Fruit fly (Drosophila melanogaster) whole organism, embryonic: ENCODE results near the gene CG5188.
A peak's percentile ranks its signal among the peaks of the same experiment; 100 is the strongest.

ENCODE experiments used
- Blimp-1 ChIP-seq: fragments of 200-800 bp; sonication (Bioruptor generic); optimal IDR thresholded peaks from 3 replicates; lab custom pipeline; 2018; ENCODE audit warnings: missing biosample characterization, missing genetic modification characterization, mild to moderate bottlenecking, moderate library complexity, missing genetic modification reagents
- CG10209 ChIP-seq: fragments of 200-800 bp; sonication (Bioruptor generic); optimal IDR thresholded peaks from 3 replicates; lab custom pipeline; 2017; ENCODE audit warnings: missing biosample characterization, mild to moderate bottlenecking, missing genetic modification characterization, missing genetic modification reagents
- CG10267 ChIP-seq: fragments of 200-800 bp; sonication (Bioruptor generic); optimal IDR thresholded peaks from 2 replicates; lab custom pipeline; 2018; ENCODE audit warnings: missing biosample characterization, mild to moderate bottlenecking, missing genetic modification characterization, moderate library complexity
- CG10274 ChIP-seq: fragments of 200-800 bp; sonication (Bioruptor generic); optimal IDR thresholded peaks from 3 replicates; lab custom pipeline; 2017; ENCODE audit warnings: missing biosample characterization, mild to moderate bottlenecking, missing genetic modification characterization
- CG11247 ChIP-seq: fragments of 200-800 bp; sonication (Bioruptor generic); IDR thresholded peaks from 2 replicates; pipeline ENCODE4 v1.3.6; 2022; ENCODE audit warnings: missing biosample characterization, missing genetic modification characterization
- CG11504 ChIP-seq: fragments of 200-800 bp; sonication (Bioruptor generic); optimal IDR thresholded peaks from 3 replicates; lab custom pipeline; 2019; ENCODE audit warnings: missing biosample characterization, mild to moderate bottlenecking, missing genetic modification characterization, moderate library complexity
- CG12299 ChIP-seq: fragments of 200-800 bp; sonication (Bioruptor generic); optimal IDR thresholded peaks from 2 replicates; lab custom pipeline; 2018; ENCODE audit warnings: missing biosample characterization, mild to moderate bottlenecking, missing genetic modification characterization
- CG13296 ChIP-seq: fragments of 200-800 bp; sonication (Bioruptor generic); optimal IDR thresholded peaks from 3 replicates; lab custom pipeline; 2018; ENCODE audit warnings: missing biosample characterization, mild to moderate bottlenecking, missing genetic modification characterization
- CG13894 ChIP-seq: fragments of 200-800 bp; sonication (Bioruptor generic); optimal IDR thresholded peaks from 3 replicates; lab custom pipeline; 2018; ENCODE audit warnings: missing biosample characterization, mild to moderate bottlenecking, missing genetic modification characterization, moderate library complexity
- CG14710 ChIP-seq: fragments of 200-800 bp; sonication (Bioruptor generic); optimal IDR thresholded peaks from 3 replicates; lab custom pipeline; 2019; ENCODE audit warnings: missing biosample characterization, mild to moderate bottlenecking, missing genetic modification characterization, moderate library complexity
- CG15696 ChIP-seq: fragments of 200-800 bp; sonication (Bioruptor generic); optimal IDR thresholded peaks from 2 replicates; lab custom pipeline; 2019; ENCODE audit warnings: missing biosample characterization, mild to moderate bottlenecking, missing genetic modification characterization, moderate library complexity
- CG16863 ChIP-seq: fragments of 200-800 bp; sonication (Bioruptor generic); optimal IDR thresholded peaks from 3 replicates; lab custom pipeline; 2016; ENCODE audit warnings: missing biosample characterization, missing genetic modification characterization
- CG1792 ChIP-seq: fragments of 200-800 bp; sonication (Bioruptor generic); optimal IDR thresholded peaks from 2 replicates; lab custom pipeline; 2016; ENCODE audit warnings: missing biosample characterization, missing genetic modification characterization
- CG18619 ChIP-seq: fragments of 200-800 bp; sonication (Bioruptor generic); optimal IDR thresholded peaks from 3 replicates; lab custom pipeline; 2017; ENCODE audit warnings: missing biosample characterization, mild to moderate bottlenecking, missing genetic modification characterization
- CG2199 ChIP-seq: fragments of 200-800 bp; sonication (Bioruptor generic); IDR thresholded peaks from 3 replicates; pipeline ENCODE4 v1.3.6; 2022; ENCODE audit warnings: missing biosample characterization, missing genetic modification characterization
- CG30403 ChIP-seq: fragments of 200-800 bp; sonication (Bioruptor generic); optimal IDR thresholded peaks from 3 replicates; lab custom pipeline; 2016; ENCODE audit warnings: missing biosample characterization, missing genetic modification characterization
- CG3065 ChIP-seq: fragments of 200-800 bp; sonication (Bioruptor generic); optimal IDR thresholded peaks from 2 replicates; lab custom pipeline; 2016; ENCODE audit warnings: missing biosample characterization, missing genetic modification characterization
- CG32767 ChIP-seq: fragments of 200-800 bp; sonication (Bioruptor generic); IDR thresholded peaks from 2 replicates; pipeline ENCODE4 v1.3.6; 2022; ENCODE audit warnings: missing biosample characterization, missing genetic modification characterization
- CG3281 ChIP-seq: fragments of 200-800 bp; sonication (Bioruptor generic); optimal IDR thresholded peaks from 3 replicates; lab custom pipeline; 2017; ENCODE audit warnings: missing biosample characterization, mild to moderate bottlenecking, missing genetic modification characterization
- CG4854 ChIP-seq: fragments of 200-800 bp; sonication (Bioruptor generic); optimal IDR thresholded peaks from 2 replicates; lab custom pipeline; 2016; ENCODE audit warnings: missing biosample characterization, missing genetic modification characterization, inconsistent platforms
- CG6254 ChIP-seq: fragments of 200-800 bp; sonication (Bioruptor generic); optimal IDR thresholded peaks from 3 replicates; lab custom pipeline; 2017; ENCODE audit warnings: mild to moderate bottlenecking, missing biosample characterization, missing genetic modification reagents, missing genetic modification characterization
- CG7928 ChIP-seq: fragments of 200-800 bp; sonication (Bioruptor generic); optimal IDR thresholded peaks from 2 replicates; lab custom pipeline; 2017; ENCODE audit warnings: missing biosample characterization, mild to moderate bottlenecking, missing genetic modification characterization
- CG8089 ChIP-seq: fragments of 200-800 bp; sonication (Bioruptor generic); optimal IDR thresholded peaks from 3 replicates; lab custom pipeline; 2016; ENCODE audit warnings: missing biosample characterization, missing genetic modification characterization
- Dip2 ChIP-seq: fragments of 200-800 bp; sonication (Bioruptor generic); IDR thresholded peaks from 2 replicates; pipeline ENCODE4 v1.3.6; 2022; ENCODE audit warnings: missing biosample characterization, missing genetic modification characterization
- Mrtf ChIP-seq: fragments of 200-800 bp; sonication (Bioruptor generic); IDR thresholded peaks from 3 replicates; pipeline ENCODE4 v1.3.6; 2022; ENCODE audit warnings: missing biosample characterization, missing genetic modification characterization
- NK7.1 ChIP-seq: fragments of 200-800 bp; sonication (Bioruptor generic); optimal IDR thresholded peaks from 3 replicates; lab custom pipeline; 2016; ENCODE audit warnings: missing biosample characterization, missing genetic modification characterization
- Nf-YB ChIP-seq: fragments of 200-800 bp; sonication (Bioruptor generic); optimal IDR thresholded peaks from 3 replicates; lab custom pipeline; 2019; ENCODE audit warnings: missing biosample characterization, mild to moderate bottlenecking, missing genetic modification characterization, moderate library complexity
- Rx ChIP-seq: fragments of 200-800 bp; sonication (Bioruptor generic); IDR thresholded peaks from 2 replicates; pipeline ENCODE4 v1.3.6; 2022; ENCODE audit warnings: missing biosample characterization, missing genetic modification characterization
- Sry-β ChIP-seq: fragments of 200-800 bp; sonication (Bioruptor generic); optimal IDR thresholded peaks from 2 replicates; lab custom pipeline; 2018; ENCODE audit warnings: missing biosample characterization, mild to moderate bottlenecking, missing genetic modification characterization, moderate library complexity
- Trl ChIP-seq, 3 experiments: fragments of >200 bp in 2 of 3; fragments of 200-800 bp in 1 of 3; sonication (Bioruptor generic) in 1 of 3; optimal IDR thresholded peaks; 2 replicates in 1 of 3; 3 replicates in 2 of 3; lab custom pipeline; 2016 to 2017; ENCODE audit warnings: missing biosample characterization in 1 of 3, missing genetic modification characterization in 1 of 3
- aop ChIP-seq: fragments of 200-800 bp; sonication (Bioruptor generic); IDR thresholded peaks from 2 replicates; pipeline ENCODE4 v1.3.6; 2022; ENCODE audit warnings: missing biosample characterization, missing genetic modification characterization
- ap ChIP-seq: fragments of 200-800 bp; sonication (Bioruptor generic); IDR thresholded peaks from 2 replicates; pipeline ENCODE4 v1.3.6; 2022; ENCODE audit warnings: missing biosample characterization, missing genetic modification characterization
- ci ChIP-seq: fragments of 200-800 bp; sonication (Bioruptor generic); IDR thresholded peaks from 3 replicates; pipeline ENCODE4 v1.3.6; 2022; ENCODE audit warnings: missing biosample characterization, missing genetic modification characterization
- da ChIP-seq: fragments of 200-800 bp; sonication (Bioruptor generic); optimal IDR thresholded peaks from 2 replicates; lab custom pipeline; 2016; ENCODE audit warnings: missing biosample characterization, missing genetic modification characterization
- dati ChIP-seq: fragments of 200-800 bp; sonication (Bioruptor generic); IDR thresholded peaks from 2 replicates; pipeline ENCODE4 v1.3.6; 2022; ENCODE audit warnings: missing biosample characterization, missing genetic modification characterization
- exex ChIP-seq: fragments of 200-800 bp; sonication (Bioruptor generic); optimal IDR thresholded peaks from 4 replicates; lab custom pipeline; 2018; ENCODE audit warnings: missing biosample characterization, mild to moderate bottlenecking, missing genetic modification characterization, moderate library complexity
- grau ChIP-seq: fragments of 200-800 bp; optimal IDR thresholded peaks from 3 replicates; lab custom pipeline; 2019; ENCODE audit warnings: missing biosample characterization, mild to moderate bottlenecking, missing genetic modification characterization, moderate library complexity
- h ChIP-seq: fragments of >200 bp; optimal IDR thresholded peaks from 2 replicates; lab custom pipeline; 2017
- hth ChIP-seq: fragments of >200 bp; optimal IDR thresholded peaks from 2 replicates; lab custom pipeline; 2017; ENCODE audit warnings: inconsistent platforms
- lab ChIP-seq: fragments of 200-800 bp; sonication (Bioruptor generic); optimal IDR thresholded peaks from 3 replicates; lab custom pipeline; 2017; ENCODE audit warnings: missing biosample characterization, missing genetic modification characterization, mild to moderate bottlenecking, moderate library complexity, missing genetic modification reagents
- nerfin-2 ChIP-seq: fragments of 200-800 bp; sonication (Bioruptor generic); IDR thresholded peaks from 2 replicates; pipeline ENCODE4 v1.3.6; 2022; ENCODE audit warnings: missing biosample characterization, missing genetic modification characterization; ENCODE audit not compliant: partially characterized antibody
- odd ChIP-seq: fragments of 200-800 bp; sonication (Bioruptor generic); optimal IDR thresholded peaks from 2 replicates; lab custom pipeline; 2017; ENCODE audit warnings: missing biosample characterization, mild to moderate bottlenecking, missing genetic modification characterization
- onecut ChIP-seq: fragments of 200-800 bp; sonication (Bioruptor generic); IDR thresholded peaks from 2 replicates; pipeline ENCODE4 v1.3.6; 2022; ENCODE audit warnings: missing biosample characterization, missing genetic modification characterization
- prd ChIP-seq, 3 experiments: fragments of >200 bp in 2 of 3; fragments of 200-800 bp in 1 of 3; sonication (Bioruptor generic) in 1 of 3; optimal IDR thresholded peaks in 2 of 3; IDR thresholded peaks in 1 of 3; 2 replicates in 2 of 3; 3 replicates in 1 of 3; pipeline versions ENCODE4 v1.3.6 to Lab custom; 2017 to 2022; ENCODE audit warnings: missing biosample characterization in 1 of 3, missing genetic modification characterization in 1 of 3
- twi ChIP-seq: fragments of 200-800 bp; optimal IDR thresholded peaks from 2 replicates; lab custom pipeline; 2019; ENCODE audit warnings: missing biosample characterization, mild to moderate bottlenecking, missing genetic modification characterization, moderate library complexity
- wor ChIP-seq: fragments of 200-800 bp; sonication (Bioruptor generic); IDR thresholded peaks from 2 replicates; pipeline ENCODE4 v1.3.6; 2022; ENCODE audit warnings: missing biosample characterization, missing genetic modification characterization
- z ChIP-seq: fragments of 200-800 bp; sonication (Bioruptor generic); IDR thresholded peaks from 3 replicates; pipeline ENCODE4 v1.3.6; 2022; ENCODE audit warnings: missing biosample characterization, missing genetic modification characterization
- zen2 ChIP-seq: fragments of 200-800 bp; sonication (Bioruptor generic); IDR thresholded peaks from 3 replicates; pipeline ENCODE4 v1.3.6; 2022; ENCODE audit warnings: missing biosample characterization, missing genetic modification characterization; ENCODE audit not compliant: partially characterized antibody

The CG5188 gene

DNA sequence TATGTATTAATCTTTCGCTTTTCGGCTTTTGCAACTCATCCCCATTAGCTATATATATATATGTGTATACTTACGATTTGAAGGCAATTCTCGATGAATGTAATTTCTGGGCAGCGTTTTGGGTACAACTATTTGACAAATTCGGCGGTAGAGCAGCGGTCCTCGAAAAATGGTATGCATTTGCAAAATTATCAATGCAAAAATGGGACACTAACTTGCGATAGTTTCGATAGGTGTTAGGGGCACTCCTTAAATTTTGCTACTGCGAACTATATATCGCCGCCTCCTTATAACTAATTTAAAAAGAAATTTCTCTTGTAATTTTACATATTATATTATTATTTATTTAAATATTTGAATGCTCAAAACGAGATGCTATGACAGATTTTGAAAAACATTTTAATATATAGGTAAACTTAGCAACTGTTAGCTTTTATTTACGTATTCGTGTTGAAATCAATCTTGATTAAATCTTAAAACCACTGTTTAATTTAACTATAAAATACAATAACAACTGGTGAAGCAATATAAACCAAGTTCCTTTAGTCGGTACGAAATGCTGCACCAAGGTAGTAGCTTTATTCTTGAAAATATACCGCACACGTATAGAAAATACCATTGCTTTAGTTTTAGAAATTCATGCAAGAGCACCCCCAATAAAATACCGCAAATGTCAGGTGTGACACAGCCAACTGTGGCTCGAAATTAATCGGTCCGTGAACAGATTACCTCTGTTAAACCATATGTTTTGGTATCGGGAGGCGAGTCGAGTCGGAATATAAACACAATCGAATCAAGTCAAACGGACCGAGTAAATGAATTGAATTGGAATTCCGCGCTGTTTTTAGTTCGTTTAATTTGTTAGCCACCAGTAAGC, 15.1 kb upstream of the CG5188 start, which contains the start of the genes CG5355 and Klp31E:
CG5355 (minus strand) TSS at position 213 of the 877 bp plus-strand sequence.
Klp31E (plus strand) TSS at position 767 of the 877 bp plus-strand sequence.
- TF ChIP-seq lab (no peak), Rx (no peak), CG8089 (GFP tag; lab: Kevin White, UChicago) (no peak), CG11504 (tag; lab: Kevin White, UChicago) (peak; percentile 79), CG14710 (peak; percentile 83), odd (GFP tag; lab: Kevin White, UChicago) (peak; percentile 63), aop (GFP tag; lab: Robert Waterston, UW) (0 out of 2 replicates have a peak, but pooled peaks have one; percentile 11), ci (GFP tag; lab: Robert Waterston, UW) (peak; percentile 59; the same call in 2 of the 3 replicates), CG4854 (GFP tag; lab: Kevin White, UChicago) (peak; percentile 14), onecut (GFP tag; lab: Robert Waterston, UW) (no peak), CG10267 (tag; lab: Kevin White, UChicago) (peak; percentile 72), Mrtf (GFP tag; lab: Robert Waterston, UW) (no peak; the same call in 2 of the 3 replicates), hth (no peak), prd (optimal IDR thresholded peaks at IDR 0.05; lab: Kevin White, UChicago) (no peak), prd (GFP tag; IDR thresholded peaks at IDR 0.05; lab: Robert Waterston, UW) (peak; percentile 73), CG13894 (tag; lab: Kevin White, UChicago) (no peak), zen2 (GFP tag; lab: Robert Waterston, UW) (peak; percentile 63; the same call in 2 of the 3 replicates), CG1792 (GFP tag; lab: Kevin White, UChicago) (peak; percentile 42), CG6254 (GFP tag; lab: Kevin White, UChicago) (no peak), CG30403 (GFP tag; lab: Kevin White, UChicago) (peak; percentile 79), twi (peak; percentile 69), Dip2 (GFP tag; lab: Robert Waterston, UW) (no peak), da (peak; percentile 41), Trl (optimal IDR thresholded peaks at IDR 0.05; lab: Kevin White, UChicago) (no peak), Trl (GFP tag; optimal IDR thresholded peaks at IDR 0.05; lab: Kevin White, UChicago) (no peak), CG2199 (GFP tag; lab: Robert Waterston, UW) (0 out of 3 replicates have a peak, but pooled peaks have one; percentile 24), grau (tag; lab: Kevin White, UChicago) (peak; percentile 79), NK7.1 (GFP tag; lab: Kevin White, UChicago) (peak; percentile 20), z (no peak), nerfin-2 (GFP tag; lab: Robert Waterston, UW) (no peak), CG18619 (peak; percentile 75), CG3281 (GFP tag; lab: Kevin White, UChicago) (peak; percentile 64), CG11247 (peak; percentile 44; the same call in 1 of the 2 replicates), dati (GFP tag; lab: Robert Waterston, UW) (no peak), wor (GFP tag; lab: Robert Waterston, UW) (0 out of 2 replicates have a peak, but pooled peaks have one; percentile 17), CG3065 (no peak), CG32767 (GFP tag; lab: Robert Waterston, UW) (0 out of 2 replicates have a peak, but pooled peaks have one; percentile 25), CG12299 (tag; lab: Kevin White, UChicago) (peak; percentile 27), CG15696 (tag; lab: Kevin White, UChicago) (peak; percentile 70), Nf-YB (peak; percentile 50), CG10209 (GFP tag; lab: Kevin White, UChicago) (peak; percentile 71), CG13296 (GFP tag; lab: Kevin White, UChicago) (peak; percentile 61), CG10274 (GFP tag; lab: Kevin White, UChicago) (peak; percentile 1), ap (GFP tag; lab: Robert Waterston, UW) (no peak), CG7928 (GFP tag; lab: Kevin White, UChicago) (no peak), CG16863 (GFP tag; lab: Kevin White, UChicago) (peak; percentile 52), exex (peak; percentile 46), Blimp-1 (no peak), Sry-β (GFP tag; lab: Kevin White, UChicago) (peak; percentile 29), h (lab: Kevin White, UChicago) (no peak)
